Worm (Caenorhabditis elegans): ENCODE results near the gene ZC178.2.

ZC178.2 gene

DNA sequence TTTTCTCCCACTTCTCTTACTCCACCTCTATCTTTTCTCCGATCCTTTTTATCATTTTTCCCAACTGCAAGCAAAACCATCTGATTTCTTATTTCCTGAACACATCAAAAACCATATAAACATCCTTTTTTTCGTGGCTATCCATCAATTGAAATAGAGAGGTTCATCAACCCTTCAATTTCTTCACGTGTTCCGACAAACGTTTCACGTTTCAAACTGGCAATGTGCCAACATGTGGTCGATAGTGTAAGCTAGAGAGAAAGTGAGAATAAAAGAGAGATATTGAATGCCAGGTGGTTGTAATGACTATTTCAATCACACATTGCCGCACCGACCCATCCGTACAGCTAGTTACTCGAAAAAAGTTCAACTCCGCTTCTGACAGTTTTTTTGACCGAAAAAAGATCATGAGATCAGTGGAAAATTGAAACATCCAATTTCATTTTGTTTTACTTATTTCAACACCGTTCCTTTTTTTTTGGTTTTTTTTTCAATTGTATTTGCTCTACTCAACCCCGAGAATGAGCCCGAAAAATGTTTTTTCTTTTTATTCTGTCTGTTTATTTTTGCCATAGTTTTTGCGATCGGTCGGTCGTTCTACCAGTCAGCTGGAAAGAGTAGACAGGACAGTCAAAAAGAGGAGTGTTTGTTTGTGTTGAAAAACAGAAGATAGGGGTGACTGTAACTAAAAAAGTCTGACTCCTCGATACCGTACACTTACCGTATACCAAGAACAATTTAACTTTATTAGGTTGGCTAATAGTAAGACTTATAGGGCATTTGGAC, 53.0 kb downstream of the ZC178.2 start (continued):
- TF ChIP-seq nhr-77 (tag; optimal IDR thresholded peaks at IDR 0.05) (no peak), ceh-82 (tag; optimal IDR thresholded peaks at IDR 0.05) (no peak), T20F7.1 (GFP tag; optimal IDR thresholded peaks at IDR 0.05) (no peak), mxl-2 (GFP tag; conservative IDR thresholded peaks at IDR 0.05) (no peak), Y105C5A.15 (GFP tag; IDR thresholded peaks at IDR 0.05) (no peak), skn-1 (tag; optimal IDR thresholded peaks at IDR 0.05) (no peak), lin-1 (GFP tag; IDR thresholded peaks at IDR 0.05) (no peak), pqm-1 (tag; optimal IDR thresholded peaks at IDR 0.05) (no peak), snpc-4 (tag; optimal IDR thresholded peaks at IDR 0.05) (no peak), lin-29 (GFP tag; IDR thresholded peaks at IDR 0.05) (no peak), aha-1 (tag) (peak; percentile 56), spr-1 (tag; optimal IDR thresholded peaks at IDR 0.05) (no peak), nhr-111 (GFP tag; optimal IDR thresholded peaks at IDR 0.05) (no peak), F44E2.7 (GFP tag; IDR thresholded peaks at IDR 0.05) (no peak), tag-97 (GFP tag; IDR thresholded peaks at IDR 0.05) (no peak), mdt-29 (GFP tag; IDR thresholded peaks at IDR 0.05) (no peak), egl-27 (tag; optimal IDR thresholded peaks at IDR 0.05) (no peak), lin-13 (GFP tag; optimal IDR thresholded peaks at IDR 0.05) (no peak), nhr-42 (GFP tag; IDR thresholded peaks at IDR 0.05) (no peak), ceh-32 (tag; optimal IDR thresholded peaks at IDR 0.05; ENCODE audit: poor library complexity) (no peak), zfp-2 (tag; optimal IDR thresholded peaks at IDR 0.05) (no peak), nhr-25 (tag; optimal IDR thresholded peaks at IDR 0.05; ENCODE audit: borderline replicate concordance, insufficient read depth) (no peak), zag-1 (tag; optimal IDR thresholded peaks at IDR 0.05) (no peak), hlh-11 (tag; optimal IDR thresholded peaks at IDR 0.05) (peak; percentile 79), unc-39 (tag; optimal IDR thresholded peaks at IDR 0.05) (no peak), hif-1 (tag; optimal IDR thresholded peaks at IDR 0.05) (no peak), ctbp-1 (GFP tag; IDR thresholded peaks at IDR 0.05) (no peak), ZK546.5 (tag; optimal IDR thresholded peaks at IDR 0.05) (no peak), ceh-28 (tag; optimal IDR thresholded peaks at IDR 0.05) (no peak), R02D3.7 (tag; optimal IDR thresholded peaks at IDR 0.05) (no peak), lir-3 (tag; optimal IDR thresholded peaks at IDR 0.05) (no peak), dve-1 (tag; optimal IDR thresholded peaks at IDR 0.05; ENCODE audit: insufficient read depth) (no peak), nhr-11 (tag; optimal IDR thresholded peaks at IDR 0.05) (peak; percentile 42), daf-12 (tag; optimal IDR thresholded peaks at IDR 0.05) (no peak), madf-9 (GFP tag; conservative IDR thresholded peaks at IDR 0.05) (no peak), spr-3 (GFP tag; optimal IDR thresholded peaks at IDR 0.05) (no peak), snpc-1.2 (GFP tag; IDR thresholded peaks at IDR 0.05) (no peak), lim-7 (GFP tag; IDR thresholded peaks at IDR 0.05) (no peak), dmd-8 (GFP tag; IDR thresholded peaks at IDR 0.05) (no peak), F37D6.2 (tag; optimal IDR thresholded peaks at IDR 0.05) (no peak), zip-11 (GFP tag; IDR thresholded peaks at IDR 0.05) (no peak), nhr-237 (tag; optimal IDR thresholded peaks at IDR 0.05) (no peak)

- TF ChIP-seq pha-4 (GFP tag; IDR thresholded peaks at IDR 0.05) (no peak), pha-4 (tag; optimal IDR thresholded peaks at IDR 0.05) (no peak), tra-1 (GFP tag; IDR thresholded peaks at IDR 0.05) (0 out of 2 replicates have a peak, but pooled peaks have one; percentile 5), dmd-6 (GFP tag; IDR thresholded peaks at IDR 0.05) (peak; percentile 34), hlh-30 (tag; optimal IDR thresholded peaks at IDR 0.05; ENCODE audit: insufficient read depth) (peak; percentile 57), Y75B8A.6 (GFP tag; IDR thresholded peaks at IDR 0.05) (no peak), daf-19 (GFP tag; conservative IDR thresholded peaks at IDR 0.05) (no peak), dve-1 (tag; optimal IDR thresholded peaks at IDR 0.05; ENCODE audit: insufficient read depth) (peak; percentile 11), nhr-28 (tag; optimal IDR thresholded peaks at IDR 0.05) (peak; percentile 7)
These were observed 53.9 kb downstream of the ZC178.2 start for ce11 chrV:8657911-8658310.
